Worm (Caenorhabditis elegans) whole organism, young adult: ENCODE measurements around the gene Y59H11AM.4.
A peak's percentile ranks its signal among the peaks of the same experiment; 100 is the strongest.

Experiments used
- C06A6.2 ChIP-seq: fragments of 200-800 bp; sonication (Bioruptor generic); conservative IDR thresholded peaks from 2 replicates; pipeline ENCODE4 v1.3.6; 2022; ENCODE audit warnings: missing genetic modification characterization, missing compliant biosample characterization
- F22D6.2 ChIP-seq: sonication (generic microtip); optimal IDR thresholded peaks from 2 replicates; lab custom pipeline; 2016; ENCODE audit warnings: mild to moderate bottlenecking, missing genetic modification characterization, missing compliant biosample characterization
- F57C9.4 ChIP-seq: sonication (generic microtip); optimal IDR thresholded peaks from 2 replicates; lab custom pipeline; 2017; ENCODE audit warnings: mild to moderate bottlenecking, missing genetic modification characterization, missing compliant biosample characterization
- K11D2.4 ChIP-seq: fragments of 200-800 bp; sonication (Bioruptor generic); IDR thresholded peaks from 2 replicates; pipeline ENCODE4 v1.3.6; 2022; ENCODE audit warnings: missing genetic modification reagents, missing genetic modification characterization, missing compliant biosample characterization
- K12H6.12 ChIP-seq: fragments of 200-800 bp; sonication (Bioruptor generic); optimal IDR thresholded peaks from 2 replicates; lab custom pipeline; 2018; ENCODE audit warnings: mild to moderate bottlenecking, missing genetic modification characterization, missing compliant biosample characterization
- T07F8.4 ChIP-seq: sonication (generic microtip); optimal IDR thresholded peaks from 2 replicates; lab custom pipeline; 2016; ENCODE audit warnings: mild to moderate bottlenecking, missing genetic modification characterization, moderate library complexity, missing compliant biosample characterization
- T26A5.8 ChIP-seq: sonication (generic microtip); optimal IDR thresholded peaks from 2 replicates; lab custom pipeline; 2016; ENCODE audit warnings: missing genetic modification characterization, missing compliant biosample characterization
- Y53G8AR.9 ChIP-seq: fragments of 200-800 bp; sonication (Bioruptor generic); conservative IDR thresholded peaks from 2 replicates; pipeline ENCODE4 v1.3.6; 2022; ENCODE audit warnings: missing genetic modification reagents, missing genetic modification characterization, missing compliant biosample characterization
- Y79H2A.3 ChIP-seq: fragments of 200-800 bp; sonication (Bioruptor generic); conservative IDR thresholded peaks from 2 replicates; pipeline ENCODE4 v1.3.6; 2022; ENCODE audit warnings: missing genetic modification reagents, missing genetic modification characterization, missing compliant biosample characterization
- ama-1 ChIP-seq, 3 experiments: fragments of 150-350 bp in 1 of 3; sonication (generic microtip) in 2 of 3; optimal IDR thresholded peaks; 2 replicates each; lab custom pipeline; 2014 to 2018; ENCODE audit warnings: missing biosample characterization in 2 of 3, missing genetic modification characterization in 2 of 3, missing genetic modification reagents in 2 of 3
- aptf-3 ChIP-seq: fragments of 200-800 bp; sonication (Bioruptor generic); IDR thresholded peaks from 2 replicates; pipeline ENCODE4 v1.3.6; 2022; ENCODE audit warnings: missing genetic modification characterization, missing compliant biosample characterization
- attf-3 ChIP-seq: fragments of 200-800 bp; sonication (Bioruptor generic); conservative IDR thresholded peaks from 2 replicates; pipeline ENCODE4 v1.3.6; 2022; ENCODE audit warnings: missing genetic modification reagents, missing genetic modification characterization, missing compliant biosample characterization
- attf-6 ChIP-seq: fragments of 200-800 bp; sonication (Bioruptor generic); IDR thresholded peaks from 2 replicates; pipeline ENCODE4 v1.3.6; 2022; ENCODE audit warnings: missing genetic modification reagents, missing genetic modification characterization, missing compliant biosample characterization
- cebp-1 ChIP-seq, 2 experiments: fragments of 200-800 bp in 1 of 2; sonication (Bioruptor generic) in 1 of 2; sonication (generic microtip) in 1 of 2; IDR thresholded peaks in 1 of 2; optimal IDR thresholded peaks in 1 of 2; 2 replicates each; pipeline versions ENCODE4 v1.3.6 to Lab custom; 2017 to 2022; ENCODE audit warnings: missing compliant biosample characterization in 2 of 2, missing genetic modification characterization in 2 of 2, mild to moderate bottlenecking in 1 of 2, missing genetic modification reagents in 1 of 2, moderate library complexity in 1 of 2
- cebp-2 ChIP-seq: fragments of 200-800 bp; sonication (Bioruptor generic); IDR thresholded peaks from 2 replicates; pipeline ENCODE4 v1.3.6; 2022; ENCODE audit warnings: missing genetic modification characterization, missing compliant biosample characterization
- ceh-27 ChIP-seq: fragments of 200-800 bp; sonication (Bioruptor generic); optimal IDR thresholded peaks from 2 replicates; lab custom pipeline; 2018; ENCODE audit warnings: mild to moderate bottlenecking, missing genetic modification characterization, moderate library complexity, missing compliant biosample characterization
- ceh-40 ChIP-seq: fragments of 200-800 bp; sonication (Bioruptor generic); IDR thresholded peaks from 2 replicates; pipeline ENCODE4 v1.3.6; 2022; ENCODE audit warnings: missing genetic modification characterization, missing compliant biosample characterization
- chd-7 ChIP-seq: sonication (generic microtip); optimal IDR thresholded peaks from 2 replicates; lab custom pipeline; 2016; ENCODE audit warnings: mild to moderate bottlenecking, missing genetic modification characterization, moderate library complexity, missing compliant biosample characterization
- dox-1 ChIP-seq: fragments of 200-800 bp; sonication (Bioruptor generic); IDR thresholded peaks from 2 replicates; pipeline ENCODE4 v1.3.6; 2022; ENCODE audit warnings: missing genetic modification reagents, missing genetic modification characterization, missing compliant biosample characterization
- dpff-1 ChIP-seq: sonication (generic microtip); optimal IDR thresholded peaks from 2 replicates; lab custom pipeline; 2017; ENCODE audit warnings: mild to moderate bottlenecking, missing genetic modification characterization, missing compliant biosample characterization
- him-1 ChIP-seq: sonication (generic microtip); optimal IDR thresholded peaks from 2 replicates; lab custom pipeline; 2016; ENCODE audit warnings: missing genotype, missing genetic modification reagents, missing genetic modification characterization, missing compliant biosample characterization
- hmg-1.2 ChIP-seq: fragments of 200-800 bp; sonication (Bioruptor generic); IDR thresholded peaks from 2 replicates; pipeline ENCODE4 v1.3.6; 2022; ENCODE audit warnings: missing genetic modification reagents, missing genetic modification characterization, missing compliant biosample characterization
- hmg-20 ChIP-seq: fragments of 200-800 bp; sonication (Bioruptor generic); IDR thresholded peaks from 2 replicates; pipeline ENCODE4 v1.3.6; 2022; ENCODE audit warnings: missing genetic modification reagents, missing genetic modification characterization, missing compliant biosample characterization
- lag-1 ChIP-seq: fragments of 200-800 bp; sonication (Bioruptor generic); IDR thresholded peaks from 2 replicates; pipeline ENCODE4 v1.3.6; 2022; ENCODE audit warnings: missing genetic modification reagents, missing genetic modification characterization, missing compliant biosample characterization
- lin-40 ChIP-seq: sonication (generic microtip); optimal IDR thresholded peaks from 2 replicates; lab custom pipeline; 2016; ENCODE audit warnings: missing genetic modification characterization, mild to moderate bottlenecking, missing compliant biosample characterization, missing genotype, missing genetic modification reagents
- lir-1 ChIP-seq: fragments of 200-800 bp; sonication (Bioruptor generic); conservative IDR thresholded peaks from 2 replicates; pipeline ENCODE4 v1.3.6; 2022; ENCODE audit warnings: missing genetic modification reagents, missing genetic modification characterization, missing compliant biosample characterization
- lsy-27 ChIP-seq: sonication (generic microtip); optimal IDR thresholded peaks from 2 replicates; lab custom pipeline; 2017; ENCODE audit warnings: missing genetic modification characterization, mild to moderate bottlenecking, missing compliant biosample characterization, antibody characterized with exemption, missing genotype, borderline replicate concordance; ENCODE audit not compliant: insufficient read depth
- mes-4 ChIP-seq: sonication (generic microtip); optimal IDR thresholded peaks from 2 replicates; lab custom pipeline; 2016; ENCODE audit warnings: missing genotype, missing genetic modification characterization, missing compliant biosample characterization
- nfya-2 ChIP-seq: fragments of 200-800 bp; sonication (Bioruptor generic); IDR thresholded peaks from 2 replicates; pipeline ENCODE4 v1.3.6; 2022; ENCODE audit warnings: missing genetic modification reagents, missing genetic modification characterization, missing compliant biosample characterization
- nfyb-1 ChIP-seq: fragments of 200-800 bp; sonication (Bioruptor generic); IDR thresholded peaks from 2 replicates; pipeline ENCODE4 v1.3.6; 2022; ENCODE audit warnings: missing genetic modification reagents, missing genetic modification characterization, missing compliant biosample characterization
- nhr-179 ChIP-seq: sonication (generic microtip); optimal IDR thresholded peaks from 2 replicates; lab custom pipeline; 2016; ENCODE audit warnings: mild to moderate bottlenecking, missing genetic modification characterization, missing compliant biosample characterization
- nhr-80 ChIP-seq: sonication (generic microtip); optimal IDR thresholded peaks from 2 replicates; lab custom pipeline; 2016; ENCODE audit warnings: missing genetic modification characterization, missing compliant biosample characterization
- pbrm-1 ChIP-seq: fragments of 200-800 bp; sonication (Bioruptor generic); IDR thresholded peaks from 2 replicates; pipeline ENCODE4 v1.3.6; 2022; ENCODE audit warnings: missing genetic modification reagents, missing genetic modification characterization, missing compliant biosample characterization
- pha-4 ChIP-seq: fragments of 150-350 bp; sonication (generic microtip); optimal IDR thresholded peaks from 2 replicates; lab custom pipeline; 2014; ENCODE audit warnings: missing biosample characterization, missing genetic modification reagents, missing genetic modification characterization
- repo-1 ChIP-seq: sonication (generic microtip); optimal IDR thresholded peaks from 2 replicates; lab custom pipeline; 2017; ENCODE audit warnings: mild to moderate bottlenecking, missing genetic modification characterization, missing compliant biosample characterization
- somi-1 ChIP-seq: fragments of 200-800 bp; sonication (Bioruptor generic); optimal IDR thresholded peaks from 2 replicates; lab custom pipeline; 2018; ENCODE audit warnings: mild to moderate bottlenecking, missing genetic modification characterization, missing compliant biosample characterization
- sptf-2 ChIP-seq: fragments of 200-800 bp; sonication (Bioruptor generic); optimal IDR thresholded peaks from 2 replicates; lab custom pipeline; 2018; ENCODE audit warnings: mild to moderate bottlenecking, missing genetic modification characterization, missing compliant biosample characterization
- tbp1 ChIP-seq: fragments of 200-800 bp; sonication (Bioruptor generic); optimal IDR thresholded peaks from 2 replicates; lab custom pipeline; 2018; ENCODE audit warnings: mild to moderate bottlenecking, missing genetic modification characterization, missing compliant biosample characterization
- tlf-1 ChIP-seq: fragments of 200-800 bp; sonication (Bioruptor generic); optimal IDR thresholded peaks from 2 replicates; lab custom pipeline; 2018; ENCODE audit warnings: mild to moderate bottlenecking, missing genetic modification characterization, missing compliant biosample characterization
- unc-62 ChIP-seq: fragments of 150-350 bp; optimal IDR thresholded peaks from 2 replicates; lab custom pipeline; 2014; ENCODE audit warnings: missing biosample characterization, missing genetic modification reagents, missing genetic modification characterization
- zfh-2 ChIP-seq: fragments of 200-800 bp; sonication (Bioruptor generic); conservative IDR thresholded peaks from 2 replicates; pipeline ENCODE4 v1.3.6; 2022; ENCODE audit warnings: missing genetic modification reagents, missing genetic modification characterization, missing compliant biosample characterization
- ztf-26 ChIP-seq: sonication (generic microtip); optimal IDR thresholded peaks from 2 replicates; lab custom pipeline; 2017; ENCODE audit warnings: missing genetic modification characterization, missing compliant biosample characterization
- ztf-6 ChIP-seq: fragments of 200-800 bp; sonication (Bioruptor generic); IDR thresholded peaks from 2 replicates; pipeline ENCODE4 v1.3.6; 2022; ENCODE audit warnings: missing genetic modification reagents, missing genetic modification characterization, missing compliant biosample characterization

Y59H11AM.4 gene

ce11 chrIV:8538011-8538658 lies 32.0 kb downstream of the Y59H11AM.4 start:
- TF ChIP-seq C06A6.2 (GFP tag; lab: Robert Waterston, UW): 0 out of 2 replicates have a peak, but pooled peaks have one; percentile 19
- no peak for TF ChIP-seq F57C9.4
- TF ChIP-seq T07F8.4 (tag; lab: Kevin White, UChicago): no peak
- TF ChIP-seq nhr-80 (tag; lab: Kevin White, UChicago): no peak
- peak; percentile 26 for TF ChIP-seq tlf-1
- TF ChIP-seq lsy-27: no peak
- TF ChIP-seq Y79H2A.3: no peak
- no peak for TF ChIP-seq lir-1 (GFP tag; lab: Robert Waterston, UW)
- TF ChIP-seq Y53G8AR.9 (GFP tag; lab: Robert Waterston, UW): 0 out of 2 replicates have a peak, but pooled peaks have one; percentile 56
- TF ChIP-seq cebp-1 (GFP tag; IDR thresholded peaks at IDR 0.05; lab: Robert Waterston, UW): no peak
- TF ChIP-seq cebp-1 (tag; optimal IDR thresholded peaks at IDR 0.05; lab: Kevin White, UChicago): peak; percentile 11
- TF ChIP-seq T26A5.8 (tag; lab: Kevin White, UChicago): no peak
- no peak for TF ChIP-seq nhr-179
- peak; percentile 37 for TF ChIP-seq dpff-1 (tag; lab: Kevin White, UChicago)
- TF ChIP-seq sptf-2 (GFP tag; lab: Kevin White, UChicago): no peak
- no peak for TF ChIP-seq ztf-6 (GFP tag; lab: Robert Waterston, UW)
- peak; percentile 50 for TF ChIP-seq repo-1 (tag; lab: Kevin White, UChicago)
- TF ChIP-seq hmg-20 (GFP tag; lab: Robert Waterston, UW): no peak
- TF ChIP-seq lag-1 (GFP tag; lab: Robert Waterston, UW): no peak
- no peak for TF ChIP-seq pha-4 (tag; lab: Kevin White, UChicago)
- no peak for TF ChIP-seq him-1
- TF ChIP-seq aptf-3 (GFP tag; lab: Robert Waterston, UW): no peak
- TF ChIP-seq nfyb-1 (GFP tag; lab: Robert Waterston, UW): 0 out of 2 replicates have a peak, but pooled peaks have one; percentile 36
- TF ChIP-seq nfya-2: no peak

ce11 chrIV:8535946-8536345 lies 34.2 kb downstream of the Y59H11AM.4 start:
- no peak for TF ChIP-seq attf-3 (GFP tag; lab: Robert Waterston, UW)
- no peak for TF ChIP-seq nfyb-1 (GFP tag; lab: Robert Waterston, UW)
- no peak for TF ChIP-seq lag-1 (GFP tag; lab: Robert Waterston, UW)
- TF ChIP-seq mes-4 (tag; lab: Kevin White, UChicago): no peak
- no peak for TF ChIP-seq zfh-2
- no peak for TF ChIP-seq cebp-2 (GFP tag; lab: Robert Waterston, UW)
- no peak for TF ChIP-seq pbrm-1 (GFP tag; lab: Robert Waterston, UW)

DNA sequence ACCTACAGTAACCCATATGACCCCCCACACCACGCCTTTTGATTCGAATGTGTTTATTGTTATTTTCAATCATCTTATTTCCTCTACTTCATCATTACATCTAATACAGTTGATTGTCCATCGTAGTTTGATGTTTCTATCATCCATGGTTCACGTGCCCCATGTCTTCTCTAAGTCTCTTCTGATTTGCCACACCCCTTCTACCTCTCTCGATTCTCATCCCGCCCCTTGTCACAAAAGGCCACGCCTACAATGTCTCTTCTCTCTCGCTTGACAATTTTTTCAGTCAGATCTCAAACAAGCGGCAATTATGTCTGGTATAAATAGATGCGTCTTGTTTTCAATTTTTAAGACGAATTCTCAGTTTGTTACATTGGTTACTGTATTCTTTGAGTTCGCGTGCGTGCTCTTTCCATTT lies 35.1 kb downstream of the Y59H11AM.4 start:
- no peak for TF ChIP-seq him-1
- TF ChIP-seq ama-1 (optimal IDR thresholded peaks at IDR 0.05; lab: Kevin White, UChicago): peak; percentile 27
- TF ChIP-seq ama-1 (GFP tag; optimal IDR thresholded peaks at IDR 0.05; lab: Kevin White, UChicago): no peak
- TF ChIP-seq hmg-1.2 (GFP tag; lab: Robert Waterston, UW): peak; percentile 40; the same call in 1 of the 2 replicates
- 0 out of 2 replicates have a peak, but pooled peaks have one; percentile 32 for TF ChIP-seq K11D2.4
- TF ChIP-seq unc-62 (GFP tag; lab: Kevin White, UChicago): peak; percentile 39
- no peak for TF ChIP-seq cebp-1 (GFP tag; IDR thresholded peaks at IDR 0.05; lab: Robert Waterston, UW)
- peak; percentile 47 for TF ChIP-seq cebp-1 (tag; optimal IDR thresholded peaks at IDR 0.05; lab: Kevin White, UChicago)
- peak; percentile 73 for TF ChIP-seq somi-1
- TF ChIP-seq T07F8.4 (tag; lab: Kevin White, UChicago): no peak
- TF ChIP-seq lin-40: peak; percentile 39
- no peak for TF ChIP-seq ceh-40 (GFP tag; lab: Robert Waterston, UW)
- peak; percentile 10 for TF ChIP-seq ztf-26 (tag; lab: Kevin White, UChicago)
- peak; percentile 15 for TF ChIP-seq ceh-27 (GFP tag; lab: Kevin White, UChicago)
- peak; percentile 40 for TF ChIP-seq K12H6.12
- peak; percentile 5 for TF ChIP-seq tbp1 (GFP tag; lab: Kevin White, UChicago)
- TF ChIP-seq nhr-80 (tag; lab: Kevin White, UChicago): peak; percentile 71
- TF ChIP-seq chd-7: peak; percentile 11
- 0 out of 2 replicates have a peak, but pooled peaks have one; percentile 17 for TF ChIP-seq dox-1
- no peak for TF ChIP-seq attf-6
- peak; percentile 58 for TF ChIP-seq F22D6.2 (tag; lab: Kevin White, UChicago)
